Worm (Caenorhabditis elegans) whole organism, early embryonic: ENCODE data around the gene cka-1.
"Not testable (repeated sequence)": the region's sequence is repeated elsewhere in the genome, so short reads cannot be mapped to it uniquely, and the experiment has no call there.

Experiments
- B0310.2 ChIP-seq: sonication (generic microtip); optimal IDR thresholded peaks from 2 replicates; lab custom pipeline; 2016; ENCODE audit warnings: mild to moderate bottlenecking, missing genetic modification characterization, missing compliant biosample characterization
- aly-1 ChIP-seq: sonication (generic microtip); optimal IDR thresholded peaks from 2 replicates; lab custom pipeline; 2016; ENCODE audit warnings: missing genetic modification characterization, missing compliant biosample characterization
- ceh-13 ChIP-seq: fragments of 200-800 bp; sonication (Bioruptor generic); optimal IDR thresholded peaks from 2 replicates; lab custom pipeline; 2018; ENCODE audit warnings: mild to moderate bottlenecking, missing genetic modification characterization, missing compliant biosample characterization
- ceh-36 ChIP-seq: sonication (generic microtip); optimal IDR thresholded peaks from 2 replicates; lab custom pipeline; 2016; ENCODE audit warnings: missing genetic modification characterization, inconsistent platforms, missing compliant biosample characterization
- flt-1 ChIP-seq: fragments of 200-800 bp; sonication (Bioruptor generic); IDR thresholded peaks from 2 replicates; pipeline ENCODE4 v1.3.6; 2022; ENCODE audit warnings: missing genetic modification characterization, missing compliant biosample characterization
- hmbx-1 ChIP-seq: sonication (generic microtip); optimal IDR thresholded peaks from 2 replicates; lab custom pipeline; 2016; ENCODE audit warnings: mild to moderate bottlenecking, missing genetic modification characterization, missing compliant biosample characterization
- hnd-1 ChIP-seq: sonication (generic microtip); optimal IDR thresholded peaks from 2 replicates; lab custom pipeline; 2016; ENCODE audit warnings: missing genetic modification characterization, missing compliant biosample characterization
- pes-1 ChIP-seq: fragments of 200-800 bp; sonication (Bioruptor generic); IDR thresholded peaks from 2 replicates; pipeline ENCODE4 v1.3.6; 2022; ENCODE audit warnings: missing genetic modification reagents, missing genetic modification characterization, missing compliant biosample characterization
- scrt-1 ChIP-seq: fragments of 200-800 bp; sonication (Bioruptor generic); IDR thresholded peaks from 2 replicates; pipeline ENCODE4 v1.3.6; 2022; ENCODE audit warnings: missing genetic modification characterization, missing compliant biosample characterization
- tbx-37 ChIP-seq: fragments of 200-800 bp; sonication (Bioruptor generic); conservative IDR thresholded peaks from 2 replicates; pipeline ENCODE4 v1.3.6; 2022; ENCODE audit warnings: missing genetic modification reagents, missing genetic modification characterization, missing compliant biosample characterization
- tra-4 ChIP-seq: sonication (generic microtip); optimal IDR thresholded peaks from 2 replicates; lab custom pipeline; 2017; ENCODE audit warnings: missing genetic modification characterization, missing compliant biosample characterization

cka-1 gene

ce11 chrIV:9688715-9689114, 48.7 kb downstream of the cka-1 start, which contains the start of gene msp-76:
msp-76 (plus strand) TSS chrIV:9689015.
- not testable (repeated sequence) for TF ChIP-seq ceh-36 (tag; lab: Kevin White, UChicago); hnd-1; tbx-37 (GFP tag; lab: Robert Waterston, UW)

DNA sequence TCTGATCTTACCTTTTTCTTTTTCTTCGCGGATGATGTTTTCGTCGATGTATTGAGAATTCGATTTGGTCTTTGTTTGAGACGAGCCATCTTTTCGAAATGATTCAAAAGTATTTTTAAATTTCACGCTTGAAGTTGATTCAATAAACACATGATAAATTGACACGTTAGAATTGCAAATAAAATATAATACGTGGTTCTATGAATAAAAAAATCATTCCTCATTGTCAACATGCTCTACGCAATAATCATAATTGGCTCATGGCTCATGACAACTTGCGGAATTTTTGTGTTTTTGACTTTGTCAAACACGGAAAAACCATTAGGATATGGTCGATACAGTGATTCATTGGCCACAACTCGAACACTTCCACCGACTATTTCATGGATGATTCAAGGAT, 54.0 kb downstream of the cka-1 start, which contains the start of the genes htas-1 and ZK1251.3:
htas-1 (minus strand) TSS at position 101 of the 400 bp plus-strand sequence.
ZK1251.3 (plus strand) TSS at position 226 of the 400 bp plus-strand sequence.
- no peak for TF ChIP-seq aly-1 (tag; lab: Kevin White, UChicago)
- no peak for TF ChIP-seq tra-4 (tag; lab: Kevin White, UChicago)
- no peak for TF ChIP-seq scrt-1 (GFP tag; lab: Robert Waterston, UW)
- TF ChIP-seq tbx-37 (GFP tag; lab: Robert Waterston, UW) = no peak
- no peak for TF ChIP-seq B0310.2 (tag; lab: Kevin White, UChicago)
- no peak for TF ChIP-seq pes-1 (GFP tag; lab: Robert Waterston, UW)
- TF ChIP-seq ceh-13 = no peak

ce11 chrIV:9682514-9682913, 54.9 kb downstream of the cka-1 start, which contains the start of gene ins-7:
ins-7 (minus strand) TSS chrIV:9682845.
- TF ChIP-seq scrt-1 (GFP tag; lab: Robert Waterston, UW) (no peak), B0310.2 (tag; lab: Kevin White, UChicago) (no peak), aly-1 (tag; lab: Kevin White, UChicago) (no peak), flt-1 (GFP tag; lab: Robert Waterston, UW) (no peak), hmbx-1 (no peak), ceh-36 (tag; lab: Kevin White, UChicago) (no peak), hnd-1 (no peak)
